Fruit fly (Drosophila melanogaster) whole organism, wandering third instar larva: ENCODE measurements around the gene CG14109.

Experiments used
- Dfd ChIP-seq: fragments of >200 bp; optimal IDR thresholded peaks from 2 replicates; lab custom pipeline; 2017; ENCODE audit warnings: missing biosample characterization, missing genetic modification characterization
- Jra ChIP-seq: sonication (Bioruptor generic); optimal IDR thresholded peaks from 2 replicates; lab custom pipeline; 2016; ENCODE audit warnings: missing biosample characterization, missing genetic modification characterization
- Mio ChIP-seq: sonication (Bioruptor generic); optimal IDR thresholded peaks from 2 replicates; lab custom pipeline; 2016; ENCODE audit warnings: missing biosample characterization, missing genetic modification characterization
- Myc ChIP-seq: fragments of >200 bp; optimal IDR thresholded peaks from 2 replicates; lab custom pipeline; 2017
- N ChIP-seq: fragments of >200 bp; optimal IDR thresholded peaks from 2 replicates; lab custom pipeline; 2018; ENCODE audit warnings: missing biosample characterization, missing external identifiers, missing genetic modification characterization
- Rel ChIP-seq, 2 experiments: fragments of 200-800 bp; sonication (Bioruptor generic) in 1 of 2; optimal IDR thresholded peaks; 2 replicates in 1 of 2; 3 replicates in 1 of 2; lab custom pipeline; 2016 to 2019; ENCODE audit warnings: mild to moderate bottlenecking in 2 of 2, missing biosample characterization in 2 of 2, missing genetic modification characterization in 2 of 2, moderate library complexity in 1 of 2
- brk ChIP-seq: fragments of 200-800 bp; sonication (Bioruptor generic); optimal IDR thresholded peaks from 2 replicates; lab custom pipeline; 2016; ENCODE audit warnings: missing biosample characterization, mild to moderate bottlenecking, missing genetic modification characterization
- dl ChIP-seq, 2 experiments: fragments of 175-275, 200-275 bp in 1 of 2; fragments of 200-275 bp in 1 of 2; sonication (Bioruptor generic); optimal IDR thresholded peaks; lab custom pipeline; 2018; ENCODE audit warnings: mild to moderate bottlenecking in 2 of 2, missing biosample characterization in 2 of 2, missing genetic modification characterization in 2 of 2, moderate library complexity in 2 of 2; ENCODE audit not compliant: partially characterized antibody in 2 of 2, insufficient read depth in 1 of 2
- psq ChIP-seq: fragments of 200-800 bp; sonication (Bioruptor generic); optimal IDR thresholded peaks from 3 replicates; lab custom pipeline; 2017; ENCODE audit warnings: missing biosample characterization, mild to moderate bottlenecking, missing genetic modification characterization, moderate library complexity
- tai ChIP-seq: sonication (Bioruptor generic); optimal IDR thresholded peaks from 2 replicates; lab custom pipeline; 2016; ENCODE audit warnings: missing biosample characterization, missing genetic modification characterization
- usp ChIP-seq: fragments of >200 bp; optimal IDR thresholded peaks from 2 replicates; lab custom pipeline; 2017; ENCODE audit warnings: missing biosample characterization, missing genetic modification characterization

DNA sequence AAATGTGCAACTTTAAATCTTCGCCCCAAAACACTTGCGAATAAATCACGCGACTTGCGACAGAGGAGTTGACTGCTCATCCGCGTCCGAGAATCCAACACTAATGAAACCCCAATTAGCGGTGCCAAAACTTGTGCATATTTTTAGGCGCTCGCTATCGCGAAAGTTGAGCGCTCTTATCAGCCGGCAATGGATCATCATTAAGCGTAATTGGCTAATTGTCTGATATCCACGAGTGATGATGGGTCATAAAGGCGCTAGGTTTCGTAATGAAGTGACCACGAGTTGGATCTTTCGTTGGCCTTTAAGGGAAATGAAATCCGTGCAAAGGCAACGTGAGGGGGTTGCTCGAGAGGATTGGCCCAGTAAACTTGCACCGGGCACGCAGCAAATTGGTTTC lies 14.0 kb downstream of the CG14109 start:
- TF ChIP-seq psq (GFP tag; lab: Kevin White, UChicago) (no peak), N (GFP tag; lab: Kevin White, UChicago) (peak; percentile 10), dl (GFP tag; optimal IDR thresholded peaks at IDR 0.05; lab: Kevin White, UChicago; ENCODE audit: insufficient read depth in 1 of 2, partially characterized antibody in 2 of 2) (no peak), Myc (no peak), usp (GFP tag; lab: Kevin White, UChicago) (no peak), tai (no peak), Mio (GFP tag; lab: Kevin White, UChicago) (no peak), Rel (GFP tag; optimal IDR thresholded peaks at IDR 0.05; lab: Kevin White, UChicago) (no peak), Rel (tag; optimal IDR thresholded peaks at IDR 0.05; lab: Kevin White, UChicago) (no peak), brk (GFP tag; lab: Kevin White, UChicago) (no peak), Dfd (no peak), Jra (GFP tag; lab: Kevin White, UChicago) (no peak)
